Worm (Caenorhabditis elegans) whole organism, mixed stage, embryonic: ENCODE results near the gene col-148.

ENCODE experiments used
- M03D4.4 ChIP-seq: sonication (generic microtip); optimal IDR thresholded peaks from 2 replicates; lab custom pipeline; 2017; ENCODE audit warnings: mild to moderate bottlenecking, missing genetic modification characterization, missing compliant biosample characterization
- bed-3 ChIP-seq: fragments of 200-800 bp; sonication (Bioruptor generic); optimal IDR thresholded peaks from 3 replicates; lab custom pipeline; 2018; ENCODE audit warnings: mild to moderate bottlenecking, missing genetic modification characterization, moderate library complexity, missing compliant biosample characterization
- blmp-1 ChIP-seq: fragments of 150-350 bp; optimal IDR thresholded peaks from 2 replicates; lab custom pipeline; 2014; ENCODE audit warnings: missing biosample characterization, missing genetic modification characterization
- ceh-39 ChIP-seq: fragments of 150-350 bp; optimal IDR thresholded peaks from 2 replicates; lab custom pipeline; 2014; ENCODE audit warnings: missing biosample characterization, missing genetic modification characterization
- ceh-43 ChIP-seq: fragments of 200-800 bp; sonication (Bioruptor generic); optimal IDR thresholded peaks from 2 replicates; lab custom pipeline; 2018; ENCODE audit warnings: mild to moderate bottlenecking, missing genetic modification characterization, moderate library complexity, missing compliant biosample characterization
- ces-1 ChIP-seq: fragments of 150-350 bp; optimal IDR thresholded peaks from 2 replicates; lab custom pipeline; 2014; ENCODE audit warnings: missing biosample characterization, missing genetic modification reagents, missing genetic modification characterization
- cnd-1 ChIP-seq: fragments of 200-800 bp; sonication (Bioruptor generic); optimal IDR thresholded peaks from 2 replicates; lab custom pipeline; 2018; ENCODE audit warnings: mild to moderate bottlenecking, missing genetic modification characterization, missing compliant biosample characterization
- drap-1 ChIP-seq: fragments of 200-800 bp; sonication (Bioruptor generic); optimal IDR thresholded peaks from 3 replicates; lab custom pipeline; 2018; ENCODE audit warnings: mild to moderate bottlenecking, missing genetic modification characterization, missing compliant biosample characterization
- elt-1 ChIP-seq: sonication (generic microtip); optimal IDR thresholded peaks from 2 replicates; lab custom pipeline; 2017; ENCODE audit warnings: missing genetic modification characterization, mild to moderate bottlenecking, missing compliant biosample characterization, antibody characterized with exemption, moderate library complexity, borderline replicate concordance; ENCODE audit not compliant: insufficient read depth
- elt-3 ChIP-seq: fragments of 150-350 bp; optimal IDR thresholded peaks from 2 replicates; lab custom pipeline; 2014; ENCODE audit warnings: missing biosample characterization, missing genetic modification characterization
- flh-1 ChIP-seq: fragments of 200-800 bp; sonication (Bioruptor generic); optimal IDR thresholded peaks from 2 replicates; lab custom pipeline; 2018; ENCODE audit warnings: mild to moderate bottlenecking, missing genetic modification characterization, moderate library complexity, missing compliant biosample characterization
- ham-2 ChIP-seq: fragments of 200-800 bp; sonication (Bioruptor generic); optimal IDR thresholded peaks from 2 replicates; lab custom pipeline; 2018; ENCODE audit warnings: mild to moderate bottlenecking, missing genetic modification characterization, missing compliant biosample characterization
- hlh-1 ChIP-seq: fragments of 150-350 bp; optimal IDR thresholded peaks from 2 replicates; lab custom pipeline; 2014; ENCODE audit warnings: missing biosample characterization, missing genetic modification reagents, missing genetic modification characterization
- lin-13 ChIP-seq: fragments of 150-350 bp; optimal IDR thresholded peaks from 2 replicates; lab custom pipeline; 2014; ENCODE audit warnings: missing biosample characterization, missing genetic modification characterization
- lin-32 ChIP-seq: fragments of 200-800 bp; sonication (Bioruptor generic); optimal IDR thresholded peaks from 2 replicates; lab custom pipeline; 2018; ENCODE audit warnings: mild to moderate bottlenecking, missing genetic modification characterization, missing compliant biosample characterization
- lsy-2 ChIP-seq: fragments of 150-350 bp; optimal IDR thresholded peaks from 2 replicates; lab custom pipeline; 2014; ENCODE audit warnings: missing biosample characterization, missing genetic modification characterization
- mab-5 ChIP-seq: fragments of 150-350 bp; optimal IDR thresholded peaks from 2 replicates; lab custom pipeline; 2014; ENCODE audit warnings: missing biosample characterization, missing genetic modification characterization
- mep-1 ChIP-seq: fragments of 150-350 bp; optimal IDR thresholded peaks from 2 replicates; lab custom pipeline; 2017; ENCODE audit warnings: missing biosample characterization, missing genetic modification reagents, missing genetic modification characterization, inconsistent platforms
- mls-2 ChIP-seq: sonication (generic microtip); optimal IDR thresholded peaks from 2 replicates; lab custom pipeline; 2016; ENCODE audit warnings: mild to moderate bottlenecking, missing genetic modification characterization, moderate library complexity, missing compliant biosample characterization
- nhr-12 ChIP-seq: fragments of 150-350 bp; optimal IDR thresholded peaks from 2 replicates; lab custom pipeline; 2014; ENCODE audit warnings: missing biosample characterization, missing genetic modification characterization
- nhr-2 ChIP-seq: fragments of 150-350 bp; optimal IDR thresholded peaks from 2 replicates; lab custom pipeline; 2014; ENCODE audit warnings: missing biosample characterization, missing genetic modification characterization
- nhr-237 ChIP-seq: fragments of 150-350 bp; optimal IDR thresholded peaks from 2 replicates; lab custom pipeline; 2014; ENCODE audit warnings: missing biosample characterization, missing genetic modification characterization
- nhr-28 ChIP-seq: fragments of 150-350 bp; optimal IDR thresholded peaks from 2 replicates; lab custom pipeline; 2014; ENCODE audit warnings: missing biosample characterization, missing genetic modification characterization
- nhr-76 ChIP-seq: sonication (generic microtip); optimal IDR thresholded peaks from 2 replicates; lab custom pipeline; 2017; ENCODE audit warnings: missing biosample characterization, missing genetic modification characterization
- pha-4 ChIP-seq: fragments of 150-350 bp; optimal IDR thresholded peaks from 2 replicates; lab custom pipeline; 2018; ENCODE audit warnings: missing biosample characterization, missing genetic modification reagents, missing genetic modification characterization
- sem-2 ChIP-seq: fragments of 200-800 bp; sonication (Bioruptor generic); optimal IDR thresholded peaks from 2 replicates; lab custom pipeline; 2018; ENCODE audit warnings: mild to moderate bottlenecking, missing genetic modification characterization, missing compliant biosample characterization
- snpc-4 ChIP-seq: fragments of 150-350 bp; optimal IDR thresholded peaks from 2 replicates; lab custom pipeline; 2014; ENCODE audit warnings: missing biosample characterization, missing genetic modification characterization
- sptf-1 ChIP-seq: sonication (generic microtip); optimal IDR thresholded peaks from 2 replicates; lab custom pipeline; 2017; ENCODE audit warnings: mild to moderate bottlenecking, missing genetic modification characterization, moderate library complexity, missing compliant biosample characterization
- unc-120 ChIP-seq: sonication (generic microtip); optimal IDR thresholded peaks from 2 replicates; lab custom pipeline; 2017; ENCODE audit warnings: missing genetic modification characterization, missing compliant biosample characterization; ENCODE audit not compliant: poor library complexity, severe bottlenecking
- unc-62 ChIP-seq: fragments of 150-350 bp; optimal IDR thresholded peaks from 2 replicates; lab custom pipeline; 2014; ENCODE audit warnings: missing biosample characterization, missing genetic modification reagents, missing genetic modification characterization
- zip-8 ChIP-seq: fragments of 150-350 bp; optimal IDR thresholded peaks from 2 replicates; lab custom pipeline; 2014; ENCODE audit warnings: missing biosample characterization, missing genetic modification characterization
- ztf-11 ChIP-seq: fragments of 150-350 bp; optimal IDR thresholded peaks from 2 replicates; lab custom pipeline; 2014; ENCODE audit warnings: missing biosample characterization, missing genetic modification characterization

col-148 gene

ce11 chrV:10203435-10204009 lies 38.0 kb upstream of the col-148 start, which contains the start of gene chpf-1:
Gene chpf-1 (minus strand): TSS chrV:10203485.
- TF ChIP-seq mep-1 (tag; lab: Kevin White, UChicago) (no peak), ztf-11 (no peak), nhr-12 (tag; lab: Kevin White, UChicago) (no peak), nhr-237 (tag; lab: Kevin White, UChicago) (no peak), mab-5 (no peak), ham-2 (GFP tag; lab: Kevin White, UChicago) (no peak), M03D4.4 (tag; lab: Kevin White, UChicago) (no peak), nhr-76 (tag; lab: Kevin White, UChicago) (no peak), lin-32 (GFP tag; lab: Kevin White, UChicago) (no peak), elt-3 (tag; lab: Kevin White, UChicago) (no peak), snpc-4 (tag; lab: Kevin White, UChicago) (no peak)

- TF ChIP-seq lin-13 (tag; lab: Kevin White, UChicago) = no peak
- TF ChIP-seq ces-1 (GFP tag; lab: Kevin White, UChicago) = no peak
- no peak for TF ChIP-seq cnd-1 (tag; lab: Kevin White, UChicago)
- no peak for TF ChIP-seq zip-8 (tag; lab: Kevin White, UChicago)
- no peak for TF ChIP-seq ceh-39
- no peak for TF ChIP-seq mab-5
- TF ChIP-seq unc-120 (tag; lab: Kevin White, UChicago) = peak; percentile 65
- TF ChIP-seq hlh-1 (tag; lab: Kevin White, UChicago) = no peak
- peak; percentile 62 for TF ChIP-seq lsy-2 (tag; lab: Kevin White, UChicago)
- no peak for TF ChIP-seq nhr-12 (tag; lab: Kevin White, UChicago)
- no peak for TF ChIP-seq nhr-28 (tag; lab: Kevin White, UChicago)
- TF ChIP-seq ceh-43 = no peak
- no peak for TF ChIP-seq snpc-4 (tag; lab: Kevin White, UChicago)
- peak; percentile 37 for TF ChIP-seq pha-4 (tag; lab: Kevin White, UChicago)
- no peak for TF ChIP-seq nhr-237 (tag; lab: Kevin White, UChicago)
- no peak for TF ChIP-seq nhr-76 (tag; lab: Kevin White, UChicago)
- TF ChIP-seq M03D4.4 (tag; lab: Kevin White, UChicago) = no peak
- TF ChIP-seq sem-2 (GFP tag; lab: Kevin White, UChicago) = no peak
- no peak for TF ChIP-seq flh-1
- TF ChIP-seq blmp-1 = no peak
- TF ChIP-seq unc-62 = no peak
Measured at ce11 chrV:10204863-10205338, 36.7 kb upstream of the col-148 start, which contains the start of the genes ZK856.19 and ZK856.11. Gene ZK856.19 (minus strand): TSS chrV:10204913. Gene ZK856.11 (minus strand): TSS chrV:10204938.

- TF ChIP-seq ham-2 (GFP tag; lab: Kevin White, UChicago) (no peak), elt-3 (tag; lab: Kevin White, UChicago) (no peak), ceh-43 (no peak), sem-2 (GFP tag; lab: Kevin White, UChicago) (no peak), blmp-1 (no peak), hlh-1 (tag; lab: Kevin White, UChicago) (no peak), ztf-11 (no peak), nhr-28 (tag; lab: Kevin White, UChicago) (no peak), lin-13 (tag; lab: Kevin White, UChicago) (no peak), nhr-237 (tag; lab: Kevin White, UChicago) (no peak), ces-1 (GFP tag; lab: Kevin White, UChicago) (no peak), elt-1 (tag; lab: Kevin White, UChicago) (no peak), ceh-39 (no peak), mab-5 (no peak), snpc-4 (tag; lab: Kevin White, UChicago) (no peak), lin-32 (GFP tag; lab: Kevin White, UChicago) (no peak), bed-3 (no peak), flh-1 (no peak), nhr-2 (no peak), pha-4 (tag; lab: Kevin White, UChicago) (no peak)
- TF ChIP-seq, all 35 proteins: peak for 0
Measured at ce11 chrV:10205483-10205882, 36.1 kb upstream of the col-148 start, which contains the start of gene ZK856.16. Gene ZK856.16 (minus strand): TSS chrV:10205583.

ce11 chrV:10206502-10206901 lies 35.1 kb upstream of the col-148 start, which contains the start of gene rpc-25:
Gene rpc-25 (minus strand): TSS chrV:10206602.
- no peak for TF ChIP-seq ceh-43
- TF ChIP-seq lsy-2 (tag; lab: Kevin White, UChicago) = no peak
- no peak for TF ChIP-seq ces-1 (GFP tag; lab: Kevin White, UChicago)
- no peak for TF ChIP-seq nhr-2
- no peak for TF ChIP-seq elt-3 (tag; lab: Kevin White, UChicago)
- no peak for TF ChIP-seq nhr-237 (tag; lab: Kevin White, UChicago)
- TF ChIP-seq bed-3 = no peak
- no peak for TF ChIP-seq nhr-12 (tag; lab: Kevin White, UChicago)
- no peak for TF ChIP-seq drap-1 (GFP tag; lab: Kevin White, UChicago)
- TF ChIP-seq unc-62 = no peak
- no peak for TF ChIP-seq blmp-1
- no peak for TF ChIP-seq flh-1
- TF ChIP-seq ceh-39 = no peak
- no peak for TF ChIP-seq mep-1 (tag; lab: Kevin White, UChicago)
- TF ChIP-seq ham-2 (GFP tag; lab: Kevin White, UChicago) = no peak
- TF ChIP-seq sptf-1 (tag; lab: Kevin White, UChicago) = no peak
- TF ChIP-seq cnd-1 (tag; lab: Kevin White, UChicago) = no peak
- no peak for TF ChIP-seq M03D4.4 (tag; lab: Kevin White, UChicago)
- TF ChIP-seq mls-2 (tag; lab: Kevin White, UChicago) = no peak
